Worm (Caenorhabditis elegans) whole organism, mixed stage, embryonic: ENCODE measurements around the gene ceh-74.

Experiments used
- bed-3 ChIP-seq: fragments of 200-800 bp; sonication (Bioruptor generic); optimal IDR thresholded peaks from 3 replicates; lab custom pipeline; 2018; ENCODE audit warnings: mild to moderate bottlenecking, missing genetic modification characterization, moderate library complexity, missing compliant biosample characterization
- drap-1 ChIP-seq: fragments of 200-800 bp; sonication (Bioruptor generic); optimal IDR thresholded peaks from 3 replicates; lab custom pipeline; 2018; ENCODE audit warnings: mild to moderate bottlenecking, missing genetic modification characterization, missing compliant biosample characterization
- mab-5 ChIP-seq: fragments of 150-350 bp; optimal IDR thresholded peaks from 2 replicates; lab custom pipeline; 2014; ENCODE audit warnings: missing biosample characterization, missing genetic modification characterization
- nhr-237 ChIP-seq: fragments of 150-350 bp; optimal IDR thresholded peaks from 2 replicates; lab custom pipeline; 2014; ENCODE audit warnings: missing biosample characterization, missing genetic modification characterization
- nhr-76 ChIP-seq: sonication (generic microtip); optimal IDR thresholded peaks from 2 replicates; lab custom pipeline; 2017; ENCODE audit warnings: missing biosample characterization, missing genetic modification characterization
- sem-2 ChIP-seq: fragments of 200-800 bp; sonication (Bioruptor generic); optimal IDR thresholded peaks from 2 replicates; lab custom pipeline; 2018; ENCODE audit warnings: mild to moderate bottlenecking, missing genetic modification characterization, missing compliant biosample characterization
- unc-39 ChIP-seq: fragments of 150-350 bp; optimal IDR thresholded peaks from 2 replicates; lab custom pipeline; 2014; ENCODE audit warnings: missing biosample characterization, missing genetic modification characterization
- unc-62 ChIP-seq: fragments of 150-350 bp; optimal IDR thresholded peaks from 2 replicates; lab custom pipeline; 2014; ENCODE audit warnings: missing biosample characterization, missing genetic modification reagents, missing genetic modification characterization

- TF ChIP-seq nhr-237 (tag; lab: Kevin White, UChicago) (no peak), unc-39 (tag; lab: Kevin White, UChicago) (no peak), unc-62 (no peak), nhr-76 (tag; lab: Kevin White, UChicago) (no peak), drap-1 (GFP tag; lab: Kevin White, UChicago) (no peak), sem-2 (GFP tag; lab: Kevin White, UChicago) (no peak), mab-5 (tag; lab: Kevin White, UChicago) (no peak), bed-3 (GFP tag; lab: Kevin White, UChicago) (no peak)
These were observed 44.7 kb upstream of the ceh-74 start for ce11 chrV:14133002-14133763.
